Worm (Caenorhabditis elegans) whole organism, midembryonic: ENCODE results near the gene F26F2.4.

ENCODE experiments used
- T22C8.4 ChIP-seq: fragments of 200-800 bp; sonication (Bioruptor generic); IDR thresholded peaks from 2 replicates; pipeline ENCODE4 v1.3.6; 2022; ENCODE audit warnings: missing genetic modification characterization, missing compliant biosample characterization
- cog-1 ChIP-seq: sonication (generic microtip); optimal IDR thresholded peaks from 2 replicates; lab custom pipeline; 2016; ENCODE audit warnings: missing genetic modification characterization, missing compliant biosample characterization
- flt-1 ChIP-seq: fragments of 200-800 bp; sonication (Bioruptor generic); IDR thresholded peaks from 2 replicates; pipeline ENCODE4 v1.3.6; 2022; ENCODE audit warnings: missing genetic modification characterization, missing compliant biosample characterization
- klf-2 ChIP-seq: fragments of 200-800 bp; sonication (Bioruptor generic); conservative IDR thresholded peaks from 2 replicates; pipeline ENCODE4 v1.3.6; 2022; ENCODE audit warnings: missing genetic modification reagents, missing genetic modification characterization, missing compliant biosample characterization
- med-1 ChIP-seq: sonication (generic microtip); optimal IDR thresholded peaks from 2 replicates; lab custom pipeline; 2017; ENCODE audit warnings: missing genetic modification characterization, mild to moderate bottlenecking, missing compliant biosample characterization, antibody characterized with exemption, missing genetic modification reagents; ENCODE audit not compliant: insufficient read depth
- tab-1 ChIP-seq: fragments of 200-800 bp; sonication (Bioruptor generic); IDR thresholded peaks from 2 replicates; pipeline ENCODE4 v1.3.6; 2022; ENCODE audit warnings: missing genetic modification characterization, missing compliant biosample characterization
- ztf-23 ChIP-seq: fragments of 200-800 bp; sonication (Bioruptor generic); IDR thresholded peaks from 2 replicates; pipeline ENCODE4 v1.3.6; 2022; ENCODE audit warnings: missing genetic modification reagents, missing genetic modification characterization, missing compliant biosample characterization

DNA sequence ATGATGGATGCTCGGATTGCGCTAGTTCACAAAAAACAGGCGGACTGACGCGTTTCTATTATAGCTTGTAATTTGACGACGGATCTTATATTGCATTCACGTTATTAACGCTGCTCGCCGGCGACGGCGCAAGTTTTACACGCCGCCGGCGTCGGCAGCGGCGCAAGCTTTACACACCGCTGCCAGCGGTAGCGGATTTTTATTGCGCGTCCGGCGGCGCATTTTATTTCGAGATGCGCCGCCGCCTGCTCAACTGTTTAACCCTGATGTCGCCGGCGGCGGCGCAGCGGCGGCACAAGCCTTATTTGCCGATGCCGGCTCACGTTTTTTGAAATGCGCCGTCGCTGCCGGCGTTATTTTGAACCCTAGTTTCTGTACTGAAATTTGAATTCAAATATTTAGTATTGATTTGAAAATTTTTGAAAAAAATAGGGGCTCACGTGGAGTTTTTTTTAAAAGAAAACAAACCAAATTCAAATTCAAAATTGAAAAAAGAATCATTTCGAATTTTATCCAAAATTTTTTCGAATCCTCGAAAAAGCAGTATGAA lies 35.6 kb downstream of the F26F2.4 start, which contains the start of gene ttr-57:
- no peak for TF ChIP-seq flt-1 (GFP tag; lab: Robert Waterston, UW)
- TF ChIP-seq T22C8.4 (GFP tag; lab: Robert Waterston, UW) = no peak
- TF ChIP-seq med-1 = no peak
- TF ChIP-seq cog-1 (tag; lab: Kevin White, UChicago) = no peak
- no peak for TF ChIP-seq tab-1 (GFP tag; lab: Robert Waterston, UW)
- no peak for TF ChIP-seq ztf-23 (GFP tag; lab: Robert Waterston, UW)
- no peak for TF ChIP-seq klf-2 (GFP tag; lab: Robert Waterston, UW)
